Fruit fly (Drosophila melanogaster) whole organism, wandering third instar larva: ENCODE results near the gene Gr93d.

Source experiments
- Abd-B ChIP-seq: fragments of >200 bp; optimal IDR thresholded peaks from 2 replicates; lab custom pipeline; 2017; ENCODE audit warnings: missing biosample characterization, missing genetic modification characterization
- CrebA ChIP-seq: fragments of 200-800 bp; sonication (Bioruptor generic); optimal IDR thresholded peaks from 2 replicates; lab custom pipeline; 2016; ENCODE audit warnings: missing biosample characterization, mild to moderate bottlenecking, missing genetic modification characterization, borderline replicate concordance
- Hr78 ChIP-seq: fragments of >200 bp; optimal IDR thresholded peaks from 2 replicates; lab custom pipeline; 2017; ENCODE audit warnings: missing biosample characterization, missing genetic modification characterization
- Hr83 ChIP-seq: fragments of 200-300 bp; sonication (Bioruptor generic); optimal IDR thresholded peaks from 2 replicates; lab custom pipeline; 2016; ENCODE audit warnings: missing biosample characterization, mild to moderate bottlenecking, missing genetic modification characterization, moderate library complexity; ENCODE audit not compliant: poor library complexity, severe bottlenecking
- brk ChIP-seq: fragments of 200-800 bp; sonication (Bioruptor generic); optimal IDR thresholded peaks from 2 replicates; lab custom pipeline; 2016; ENCODE audit warnings: missing biosample characterization, mild to moderate bottlenecking, missing genetic modification characterization
- dsf ChIP-seq: sonication (Bioruptor generic); optimal IDR thresholded peaks from 2 replicates; lab custom pipeline; 2016; ENCODE audit warnings: missing biosample characterization, missing genetic modification characterization, borderline replicate concordance
- psq ChIP-seq: fragments of 200-800 bp; sonication (Bioruptor generic); optimal IDR thresholded peaks from 3 replicates; lab custom pipeline; 2017; ENCODE audit warnings: missing biosample characterization, mild to moderate bottlenecking, missing genetic modification characterization, moderate library complexity

dm6 chr3R:21877636-21878035, 31.2 kb upstream of the Gr93d start, which contains the start of gene P5CDh2:
- TF ChIP-seq dsf (GFP tag; lab: Kevin White, UChicago) (no peak), Hr78 (GFP tag; lab: Kevin White, UChicago) (no peak), Abd-B (GFP tag; lab: Kevin White, UChicago) (no peak), psq (GFP tag; lab: Kevin White, UChicago) (no peak), CrebA (GFP tag; lab: Kevin White, UChicago) (no peak), Hr83 (GFP tag; lab: Kevin White, UChicago) (no peak), brk (GFP tag; lab: Kevin White, UChicago) (no peak)
